Fruit fly (Drosophila melanogaster) Kc167 (cell line): ENCODE results near the gene CG18745.

Source experiments
- Myc ChIP-seq: fragments of >200 bp; optimal IDR thresholded peaks from 2 replicates; lab custom pipeline; 2017; ENCODE audit warnings: missing external identifiers
- Sin3A ChIP-seq: fragments of >200 bp; optimal IDR thresholded peaks from 2 replicates; lab custom pipeline; 2018; ENCODE audit warnings: missing external identifiers
- h ChIP-seq: fragments of >200 bp; optimal IDR thresholded peaks from 3 replicates; lab custom pipeline; 2018; ENCODE audit warnings: missing external identifiers
- insv ChIP-seq: fragments of >200 bp; optimal IDR thresholded peaks from 3 replicates; lab custom pipeline; 2018; ENCODE audit warnings: missing external identifiers
- psq ChIP-seq: fragments of >200 bp; optimal IDR thresholded peaks from 2 replicates; lab custom pipeline; 2017; ENCODE audit warnings: missing external identifiers
- ttk ChIP-seq: sonication (Bioruptor generic); optimal IDR thresholded peaks from 2 replicates; lab custom pipeline; 2017; ENCODE audit warnings: missing external identifiers

CG18745 gene

dm6 chr3R:7785784-7786183 is at the start of gene CG18745:
TSS of gene CG18745 (minus strand) at chr3R:7786119.
- no peak for TF ChIP-seq h (lab: Kevin White, UChicago)
- no peak for TF ChIP-seq Sin3A
- TF ChIP-seq insv (lab: Kevin White, UChicago) = no peak
- TF ChIP-seq psq (lab: Kevin White, UChicago) = no peak
- no peak for TF ChIP-seq Myc (lab: Kevin White, UChicago)
- TF ChIP-seq ttk (lab: Kevin White, UChicago) = no peak

- TF ChIP-seq ttk (lab: Kevin White, UChicago) (no peak), Sin3A (no peak), h (lab: Kevin White, UChicago) (no peak), Myc (lab: Kevin White, UChicago) (no peak), psq (lab: Kevin White, UChicago) (no peak), insv (lab: Kevin White, UChicago) (no peak)
Observed at dm6 chr3R:7821559-7821958, 35.6 kb upstream of the CG18745 start.

dm6 chr3R:7813981-7814529 is 28.1 kb upstream of the CG18745 start, which contains the start of gene CG34384:
TSS of gene CG34384 (plus strand) at chr3R:7814361.
- TF ChIP-seq h (lab: Kevin White, UChicago) (no peak), psq (lab: Kevin White, UChicago) (no peak), Myc (lab: Kevin White, UChicago) (no peak), insv (lab: Kevin White, UChicago) (no peak), ttk (lab: Kevin White, UChicago) (no peak), Sin3A (no peak)

dm6 chr3R:7813518-7813917 is 27.6 kb upstream of the CG18745 start:
- TF ChIP-seq h (lab: Kevin White, UChicago) = no peak
- TF ChIP-seq insv (lab: Kevin White, UChicago) = no peak
- TF ChIP-seq psq (lab: Kevin White, UChicago) = no peak
- no peak for TF ChIP-seq Myc (lab: Kevin White, UChicago)
- TF ChIP-seq ttk (lab: Kevin White, UChicago) = no peak
- no peak for TF ChIP-seq Sin3A

- TF ChIP-seq Sin3A (no peak), h (lab: Kevin White, UChicago) (no peak), psq (lab: Kevin White, UChicago) (no peak), insv (lab: Kevin White, UChicago) (no peak), ttk (lab: Kevin White, UChicago) (no peak)
Observed at dm6 chr3R:7811514-7811913, 25.6 kb upstream of the CG18745 start, which contains the start of gene CG31473. TSS of gene CG31473 (plus strand) at chr3R:7811814.

dm6 chr3R:7809662-7810621 is 24.0 kb upstream of the CG18745 start, which contains the start of the genes CG2993 and sgll:
TSS of gene CG2993 (minus strand) at chr3R:7810014.
TSS of gene sgll (plus strand) at chr3R:7810532.
- TF ChIP-seq insv (lab: Kevin White, UChicago) (no peak), ttk (lab: Kevin White, UChicago) (no peak), h (lab: Kevin White, UChicago) (no peak), Sin3A (no peak), psq (lab: Kevin White, UChicago) (no peak), Myc (lab: Kevin White, UChicago) (no peak)

dm6 chr3R:7804332-7804731 is 18.4 kb upstream of the CG18745 start, which contains the start of gene CG18268:
TSS of gene CG18268 (minus strand) at chr3R:7804432.
- no peak for TF ChIP-seq insv (lab: Kevin White, UChicago)

dm6 chr3R:7802693-7803092 is 16.8 kb upstream of the CG18745 start, which contains the start of gene CG3014:
TSS of gene CG3014 (minus strand) at chr3R:7802793.
- TF ChIP-seq Sin3A (no peak), h (lab: Kevin White, UChicago) (no peak), Myc (lab: Kevin White, UChicago) (no peak), psq (lab: Kevin White, UChicago) (no peak), insv (lab: Kevin White, UChicago) (no peak), ttk (lab: Kevin White, UChicago) (no peak)

- TF ChIP-seq psq (lab: Kevin White, UChicago) (no peak), Myc (lab: Kevin White, UChicago) (no peak), insv (lab: Kevin White, UChicago) (no peak), ttk (lab: Kevin White, UChicago) (no peak), Sin3A (no peak), h (lab: Kevin White, UChicago) (no peak)
Observed at dm6 chr3R:7798525-7798924, 12.6 kb upstream of the CG18745 start, which contains the start of gene CG18744. TSS of gene CG18744 (minus strand) at chr3R:7798771.

dm6 chr3R:7793855-7794254 is 7.9 kb upstream of the CG18745 start, which contains the start of gene CG2641:
TSS of gene CG2641 (plus strand) at chr3R:7794069.
- TF ChIP-seq Sin3A (no peak), h (lab: Kevin White, UChicago) (no peak), Myc (lab: Kevin White, UChicago) (no peak), ttk (lab: Kevin White, UChicago) (no peak), insv (lab: Kevin White, UChicago) (no peak), psq (lab: Kevin White, UChicago) (no peak)

- TF ChIP-seq h (lab: Kevin White, UChicago) (no peak), insv (lab: Kevin White, UChicago) (no peak), Myc (lab: Kevin White, UChicago) (no peak), Sin3A (no peak), ttk (lab: Kevin White, UChicago) (no peak), psq (lab: Kevin White, UChicago) (no peak)
Observed at dm6 chr3R:7790583-7791034, 4.7 kb upstream of the CG18745 start, which contains the start of gene CG10086. TSS of gene CG10086 (plus strand) at chr3R:7790633.
